Fruit fly (Drosophila melanogaster): ENCODE data around the gene CG18508.

Gene CG18508

dm6 chrX:3186550-3186949, 13.6 kb upstream of the CG18508 start:
- TF ChIP-seq fkh (GFP tag; optimal IDR thresholded peaks at IDR 0.05) (peak; percentile 55), CG3919 (GFP tag; optimal IDR thresholded peaks at IDR 0.05) (no peak)

dm6 chrX:3176193-3176592, 3.3 kb upstream of the CG18508 start, which contains the start of gene dnc:
Gene dnc, plus strand, starts transcription at chrX:3176440.
- TF ChIP-seq esn (GFP tag; optimal IDR thresholded peaks at IDR 0.05) (no peak), Met (GFP tag; optimal IDR thresholded peaks at IDR 0.05) (no peak), CG8632 (GFP tag; optimal IDR thresholded peaks at IDR 0.05) (no peak), Hr38 (GFP tag; optimal IDR thresholded peaks at IDR 0.05) (no peak), Ets21C (GFP tag; optimal IDR thresholded peaks at IDR 0.05) (no peak), CG6808 (GFP tag; optimal IDR thresholded peaks at IDR 0.05) (no peak), Ets96B (tag; optimal IDR thresholded peaks at IDR 0.05) (no peak), ss (GFP tag; optimal IDR thresholded peaks at IDR 0.05) (peak; percentile 13 to 45), CG3032 (tag; optimal IDR thresholded peaks at IDR 0.05) (no peak), cyc (GFP tag; optimal IDR thresholded peaks at IDR 0.05) (no peak), Hr39 (GFP tag; optimal IDR thresholded peaks at IDR 0.05) (no peak), fd59A (GFP tag; optimal IDR thresholded peaks at IDR 0.05) (no peak), dac (GFP tag; optimal IDR thresholded peaks at IDR 0.05) (no peak), Gug (GFP tag; IDR thresholded peaks at IDR 0.05) (no peak), Hr4 (GFP tag; optimal IDR thresholded peaks at IDR 0.05) (no peak), vri (GFP tag; optimal IDR thresholded peaks at IDR 0.05) (no peak), CG11902 (GFP tag; optimal IDR thresholded peaks at IDR 0.05) (no peak), CG11294 (GFP tag; IDR thresholded peaks at IDR 0.05) (no peak), fkh (GFP tag; optimal IDR thresholded peaks at IDR 0.05) (peak; percentile 8), CG11762 (GFP tag; optimal IDR thresholded peaks at IDR 0.05; ENCODE audit: insufficient read depth) (no peak), Sox15 (GFP tag; optimal IDR thresholded peaks at IDR 0.05) (no peak), acj6 (GFP tag; optimal IDR thresholded peaks at IDR 0.05) (no peak), CG6163 (GFP tag; IDR thresholded peaks at IDR 0.05) (0 out of 3 replicates have a peak, but pooled peaks have one; percentile 40), CG7368 (GFP tag; optimal IDR thresholded peaks at IDR 0.05) (no peak), CG6276 (GFP tag; optimal IDR thresholded peaks at IDR 0.05) (peak; percentile 8), Sox14 (GFP tag; optimal IDR thresholded peaks at IDR 0.05) (no peak), Sox102F (GFP tag; optimal IDR thresholded peaks at IDR 0.05) (no peak), CG9139 (GFP tag; optimal IDR thresholded peaks at IDR 0.05) (peak; percentile 15), Eip75B (GFP tag; optimal IDR thresholded peaks at IDR 0.05) (no peak), CG10669 (GFP tag; optimal IDR thresholded peaks at IDR 0.05) (no peak), pdm3 (GFP tag; optimal IDR thresholded peaks at IDR 0.05) (no peak), CG31627 (GFP tag; optimal IDR thresholded peaks at IDR 0.05) (no peak), Eip93F (GFP tag; optimal IDR thresholded peaks at IDR 0.05) (no peak), CG6792 (GFP tag; optimal IDR thresholded peaks at IDR 0.05) (no peak), achi (GFP tag; optimal IDR thresholded peaks at IDR 0.05) (no peak), CG15336 (GFP tag; IDR thresholded peaks at IDR 0.05) (peak; percentile 43; the same call in 1 of the 2 replicates), Eip78C (GFP tag) (peak; percentile 29), topi (GFP tag; optimal IDR thresholded peaks at IDR 0.05) (no peak), Lpt (GFP tag; optimal IDR thresholded peaks at IDR 0.05) (no peak), dsx (GFP tag; optimal IDR thresholded peaks at IDR 0.05; ENCODE audit: poor library complexity, severe bottlenecking) (no peak), CG3919 (GFP tag; optimal IDR thresholded peaks at IDR 0.05) (no peak), CG16779 (tag; optimal IDR thresholded peaks at IDR 0.05) (peak; percentile 2), salr (GFP tag; optimal IDR thresholded peaks at IDR 0.05) (no peak), OdsH (GFP tag; optimal IDR thresholded peaks at IDR 0.05) (no peak), net (GFP tag; optimal IDR thresholded peaks at IDR 0.05) (peak; percentile 26), CG1621 (tag; optimal IDR thresholded peaks at IDR 0.05) (no peak), CG10631 (GFP tag; optimal IDR thresholded peaks at IDR 0.05) (no peak), lz (GFP tag; optimal IDR thresholded peaks at IDR 0.05) (no peak), Smox (GFP tag; optimal IDR thresholded peaks at IDR 0.05) (no peak), CG32006 (GFP tag; optimal IDR thresholded peaks at IDR 0.05) (no peak), spab (GFP tag; optimal IDR thresholded peaks at IDR 0.05) (no peak)
